Worm (Caenorhabditis elegans) whole organism, L1 larva: ENCODE data around the gene C53C11.1.

Experiments used
- C04F5.9 ChIP-seq: sonication (generic microtip); optimal IDR thresholded peaks from 2 replicates; lab custom pipeline; 2016; ENCODE audit warnings: missing genetic modification characterization, missing compliant biosample characterization
- aha-1 ChIP-seq: fragments of 150-350 bp; optimal IDR thresholded peaks from 2 replicates; lab custom pipeline; 2014; ENCODE audit warnings: missing biosample characterization, missing genetic modification characterization
- aly-2 ChIP-seq: fragments of 150-350 bp; optimal IDR thresholded peaks from 2 replicates; lab custom pipeline; 2014; ENCODE audit warnings: missing biosample characterization, missing genetic modification characterization
- ama-1 ChIP-seq: fragments of 150-350 bp; optimal IDR thresholded peaks from 2 replicates; lab custom pipeline; 2014
- ceh-88 ChIP-seq: fragments of 200-800 bp; sonication (Bioruptor generic); IDR thresholded peaks from 2 replicates; pipeline ENCODE4 v1.3.6; 2022; ENCODE audit warnings: missing genetic modification characterization, missing compliant biosample characterization
- ceh-90 ChIP-seq: sonication (generic microtip); optimal IDR thresholded peaks from 2 replicates; lab custom pipeline; 2016; ENCODE audit warnings: missing genetic modification characterization, missing compliant biosample characterization
- dsc-1 ChIP-seq: sonication (generic microtip); optimal IDR thresholded peaks from 2 replicates; lab custom pipeline; 2016; ENCODE audit warnings: mild to moderate bottlenecking, missing genetic modification characterization, missing compliant biosample characterization
- elt-3 ChIP-seq, 6 experiments: fragments of 150-350 bp in 1 of 6; sonication (generic microtip); optimal IDR thresholded peaks; 2 replicates each; lab custom pipeline; 2017 to 2018; ENCODE audit warnings: missing biosample characterization in 6 of 6, missing genetic modification characterization in 6 of 6, inconsistent platforms in 1 of 6
- ets-5 ChIP-seq: fragments of 200-800 bp; sonication (Bioruptor generic); IDR thresholded peaks from 2 replicates; pipeline ENCODE4 v1.3.6; 2022; ENCODE audit warnings: missing genetic modification characterization, missing compliant biosample characterization
- fkh-8 ChIP-seq: sonication (generic microtip); optimal IDR thresholded peaks from 2 replicates; lab custom pipeline; 2016; ENCODE audit warnings: mild to moderate bottlenecking, missing genetic modification characterization, missing compliant biosample characterization
- fos-1 ChIP-seq: fragments of 150-350 bp; optimal IDR thresholded peaks from 2 replicates; lab custom pipeline; 2014; ENCODE audit warnings: missing biosample characterization, missing genetic modification characterization
- grh-1 ChIP-seq: fragments of 200-800 bp; sonication (Bioruptor generic); IDR thresholded peaks from 2 replicates; pipeline ENCODE4 v1.3.6; 2022; ENCODE audit warnings: missing genetic modification reagents, missing genetic modification characterization, missing compliant biosample characterization
- irx-1 ChIP-seq: sonication (generic microtip); optimal IDR thresholded peaks from 2 replicates; lab custom pipeline; 2016; ENCODE audit warnings: missing genetic modification characterization, missing compliant biosample characterization
- isw-1 ChIP-seq: fragments of 200-800 bp; sonication (Bioruptor generic); IDR thresholded peaks from 2 replicates; pipeline ENCODE4 v1.3.6; 2022; ENCODE audit warnings: missing genetic modification characterization, missing compliant biosample characterization
- jun-1 ChIP-seq: fragments of 150-350 bp; optimal IDR thresholded peaks from 2 replicates; lab custom pipeline; 2014; ENCODE audit warnings: missing biosample characterization, missing genetic modification reagents, missing genetic modification characterization
- lin-13 ChIP-seq: fragments of 150-350 bp; optimal IDR thresholded peaks from 2 replicates; lab custom pipeline; 2014; ENCODE audit warnings: missing biosample characterization, missing genetic modification reagents, missing genetic modification characterization
- lin-35 ChIP-seq, 2 experiments: fragments of 150-350 bp; optimal IDR thresholded peaks; 2 replicates each; lab custom pipeline; 2014; ENCODE audit warnings: missing biosample characterization in 2 of 2, missing genetic modification characterization in 2 of 2, missing genetic modification reagents in 2 of 2
- lir-3 ChIP-seq: sonication (generic microtip); optimal IDR thresholded peaks from 2 replicates; lab custom pipeline; 2016; ENCODE audit warnings: mild to moderate bottlenecking, missing genetic modification characterization, moderate library complexity, missing compliant biosample characterization; ENCODE audit not compliant: poor library complexity
- mef-2 ChIP-seq: fragments of 150-350 bp; optimal IDR thresholded peaks from 2 replicates; lab custom pipeline; 2014; ENCODE audit warnings: missing biosample characterization, missing genetic modification characterization
- mep-1 ChIP-seq: fragments of 150-350 bp; optimal IDR thresholded peaks from 2 replicates; lab custom pipeline; 2014; ENCODE audit warnings: missing biosample characterization, missing genetic modification characterization
- nhr-11 ChIP-seq: fragments of 150-350 bp; optimal IDR thresholded peaks from 2 replicates; lab custom pipeline; 2014; ENCODE audit warnings: missing biosample characterization, missing genetic modification characterization
- nhr-12 ChIP-seq: sonication (generic microtip); optimal IDR thresholded peaks from 2 replicates; lab custom pipeline; 2017; ENCODE audit warnings: missing biosample characterization, missing genetic modification characterization
- nhr-19 ChIP-seq: fragments of 200-800 bp; sonication (Bioruptor generic); conservative IDR thresholded peaks from 2 replicates; pipeline ENCODE4 v1.3.6; 2022; ENCODE audit warnings: missing genetic modification characterization, missing compliant biosample characterization
- nhr-28 ChIP-seq: fragments of 150-350 bp; optimal IDR thresholded peaks from 2 replicates; lab custom pipeline; 2014; ENCODE audit warnings: missing biosample characterization, missing genetic modification characterization
- nhr-71 ChIP-seq: sonication (generic microtip); optimal IDR thresholded peaks from 2 replicates; lab custom pipeline; 2016; ENCODE audit warnings: mild to moderate bottlenecking, missing genetic modification characterization, moderate library complexity, missing compliant biosample characterization
- pag-3 ChIP-seq: sonication (generic microtip); optimal IDR thresholded peaks from 2 replicates; lab custom pipeline; 2017; ENCODE audit warnings: missing genetic modification characterization, mild to moderate bottlenecking, missing compliant biosample characterization, antibody characterized with exemption, borderline replicate concordance; ENCODE audit not compliant: insufficient read depth
- pqm-1 ChIP-seq: sonication (generic microtip); optimal IDR thresholded peaks from 3 replicates; lab custom pipeline; 2017; ENCODE audit warnings: missing biosample characterization, missing genetic modification characterization
- rnt-1 ChIP-seq: sonication (generic microtip); optimal IDR thresholded peaks from 2 replicates; lab custom pipeline; 2016; ENCODE audit warnings: mild to moderate bottlenecking, missing genetic modification characterization, moderate library complexity, missing compliant biosample characterization
- snpc-4 ChIP-seq: fragments of 150-350 bp; optimal IDR thresholded peaks from 2 replicates; lab custom pipeline; 2014; ENCODE audit warnings: missing biosample characterization, missing genetic modification characterization
- sox-4 ChIP-seq: sonication (generic microtip); optimal IDR thresholded peaks from 2 replicates; lab custom pipeline; 2016; ENCODE audit warnings: missing genetic modification characterization, missing compliant biosample characterization
- sptf-1 ChIP-seq: fragments of 150-350 bp; optimal IDR thresholded peaks from 2 replicates; lab custom pipeline; 2014; ENCODE audit warnings: missing biosample characterization, missing genetic modification characterization
- sup-37 ChIP-seq: fragments of 200-800 bp; sonication (Bioruptor generic); optimal IDR thresholded peaks from 2 replicates; lab custom pipeline; 2018; ENCODE audit warnings: mild to moderate bottlenecking, missing genetic modification characterization, missing compliant biosample characterization
- swsn-7 ChIP-seq: sonication (generic microtip); optimal IDR thresholded peaks from 2 replicates; lab custom pipeline; 2016; ENCODE audit warnings: missing genetic modification characterization, missing compliant biosample characterization
- tlp-1 ChIP-seq: fragments of 150-350 bp; optimal IDR thresholded peaks from 2 replicates; lab custom pipeline; 2014; ENCODE audit warnings: missing biosample characterization, missing genetic modification characterization
- unc-30 ChIP-seq: sonication (generic microtip); optimal IDR thresholded peaks from 2 replicates; lab custom pipeline; 2017; ENCODE audit warnings: missing biosample characterization, missing genetic modification characterization
- vab-15 ChIP-seq: sonication (generic microtip); optimal IDR thresholded peaks from 2 replicates; lab custom pipeline; 2017; ENCODE audit warnings: missing genotype, mild to moderate bottlenecking, missing genetic modification characterization, missing compliant biosample characterization
- zip-4 ChIP-seq: fragments of 200-800 bp; sonication (Bioruptor generic); optimal IDR thresholded peaks from 2 replicates; lab custom pipeline; 2018; ENCODE audit warnings: mild to moderate bottlenecking, missing genetic modification characterization, moderate library complexity, missing compliant biosample characterization
- ztf-11 ChIP-seq, 2 experiments: sonication (generic microtip); optimal IDR thresholded peaks; 2 replicates each; lab custom pipeline; 2016 to 2017; ENCODE audit warnings: missing genetic modification characterization in 2 of 2, missing biosample characterization in 1 of 2, missing compliant biosample characterization in 1 of 2
- ztf-4 ChIP-seq: fragments of 150-350 bp; optimal IDR thresholded peaks from 2 replicates; lab custom pipeline; 2014; ENCODE audit warnings: missing biosample characterization, missing genetic modification characterization

C53C11.1 gene

ce11 chrX:17385102-17385501 lies 44.5 kb downstream of the C53C11.1 start (continued):
- TF ChIP-seq snpc-4 (tag; lab: Kevin White, UChicago) (no peak), vab-15 (tag; lab: Kevin White, UChicago) (no peak), unc-30 (tag; lab: Kevin White, UChicago) (no peak), ceh-90 (tag; lab: Kevin White, UChicago) (no peak), sptf-1 (tag; lab: Kevin White, UChicago) (no peak), swsn-7 (tag; lab: Kevin White, UChicago) (no peak), mef-2 (tag; lab: Kevin White, UChicago) (no peak), lin-13 (GFP tag; lab: Kevin White, UChicago) (no peak), zip-4 (GFP tag; lab: Kevin White, UChicago) (no peak), ets-5 (GFP tag; lab: Robert Waterston, UW) (no peak), nhr-71 (peak; percentile 69), nhr-12 (no peak), rnt-1 (tag; lab: Kevin White, UChicago) (peak; percentile 76), jun-1 (tag; lab: Kevin White, UChicago) (no peak), aly-2 (tag; lab: Kevin White, UChicago) (no peak), irx-1 (tag; lab: Kevin White, UChicago) (no peak)

- no peak for TF ChIP-seq isw-1 (GFP tag; lab: Robert Waterston, UW)
- TF ChIP-seq sup-37 (GFP tag; lab: Kevin White, UChicago), result no peak
- no peak for TF ChIP-seq grh-1
- TF ChIP-seq dsc-1 (tag; lab: Kevin White, UChicago), result no peak
- no peak for TF ChIP-seq nhr-19 (GFP tag; lab: Robert Waterston, UW)
- no peak for TF ChIP-seq ama-1
- no peak for TF ChIP-seq lin-35 (GFP tag; optimal IDR thresholded peaks at IDR 0.05; lab: Kevin White, UChicago)
- no peak for TF ChIP-seq C04F5.9 (tag; lab: Kevin White, UChicago)
- no peak for TF ChIP-seq sptf-1 (tag; lab: Kevin White, UChicago)
- TF ChIP-seq tlp-1 (tag; lab: Kevin White, UChicago), result no peak
- no peak for TF ChIP-seq irx-1 (tag; lab: Kevin White, UChicago)
- TF ChIP-seq ceh-88 (GFP tag; lab: Robert Waterston, UW), result no peak
- no peak for TF ChIP-seq sox-4 (tag; lab: Kevin White, UChicago)
- no peak for TF ChIP-seq ztf-11 (tag; optimal IDR thresholded peaks at IDR 0.05; lab: Kevin White, UChicago)
- TF ChIP-seq, all 84 proteins: peak for 0
Observed at ce11 chrX:17386130-17386529, 45.5 kb downstream of the C53C11.1 start.

- no peak for TF ChIP-seq pqm-1 (tag; lab: Kevin White, UChicago)
- no peak for TF ChIP-seq mep-1 (tag; lab: Kevin White, UChicago)
- TF ChIP-seq nhr-11, result no peak
- no peak for TF ChIP-seq lir-3 (tag; lab: Kevin White, UChicago)
- TF ChIP-seq fkh-8, result no peak
- no peak for TF ChIP-seq sox-4 (tag; lab: Kevin White, UChicago)
- TF ChIP-seq fos-1 (tag; lab: Kevin White, UChicago), result no peak
- TF ChIP-seq sup-37 (GFP tag; lab: Kevin White, UChicago), result no peak
Observed at ce11 chrX:17390531-17390930, 49.9 kb downstream of the C53C11.1 start.

ce11 chrX:17391515-17391914 lies 50.9 kb downstream of the C53C11.1 start, which contains the start of gene F10D7.5:
Gene F10D7.5 (minus strand): TSS chrX:17391615.
- no peak for TF ChIP-seq aha-1 (tag; lab: Kevin White, UChicago)
- TF ChIP-seq nhr-12, result no peak
- TF ChIP-seq nhr-11, result no peak
- TF ChIP-seq pag-3, result no peak
- TF ChIP-seq swsn-7 (tag; lab: Kevin White, UChicago), result no peak
- TF ChIP-seq sptf-1 (tag; lab: Kevin White, UChicago), result no peak
- no peak for TF ChIP-seq elt-3 (tag; optimal IDR thresholded peaks at IDR 0.05; lab: Kevin White, UChicago)
- no peak for TF ChIP-seq fos-1 (tag; lab: Kevin White, UChicago)
- no peak for TF ChIP-seq ztf-4
- TF ChIP-seq ceh-90 (tag; lab: Kevin White, UChicago), result no peak
- no peak for TF ChIP-seq rnt-1 (tag; lab: Kevin White, UChicago)
- no peak for TF ChIP-seq ztf-11 (tag; optimal IDR thresholded peaks at IDR 0.05; lab: Kevin White, UChicago)
- no peak for TF ChIP-seq ama-1
- TF ChIP-seq vab-15 (tag; lab: Kevin White, UChicago), result no peak
- no peak for TF ChIP-seq ets-5 (GFP tag; lab: Robert Waterston, UW)
- TF ChIP-seq lir-3 (tag; lab: Kevin White, UChicago), result no peak
- no peak for TF ChIP-seq nhr-28
- no peak for TF ChIP-seq aly-2 (tag; lab: Kevin White, UChicago)
